Worm (Caenorhabditis elegans) whole organism, L3 larva: Measurements from ENCODE around the gene F46H5.11.

Experiments
- R02D3.7 ChIP-seq: fragments of 150-350 bp; optimal IDR thresholded peaks from 2 replicates; lab custom pipeline; 2014; ENCODE audit warnings: missing biosample characterization, missing genetic modification characterization
- ZK546.5 ChIP-seq: sonication (generic microtip); optimal IDR thresholded peaks from 2 replicates; lab custom pipeline; 2017; ENCODE audit warnings: missing biosample characterization, missing genetic modification characterization
- aly-2 ChIP-seq: fragments of 150-350 bp; optimal IDR thresholded peaks from 2 replicates; lab custom pipeline; 2014; ENCODE audit warnings: missing biosample characterization, missing genetic modification characterization
- ama-1 ChIP-seq: fragments of 150-350 bp; optimal IDR thresholded peaks from 2 replicates; lab custom pipeline; 2018
- ceh-16 ChIP-seq: sonication (generic microtip); optimal IDR thresholded peaks from 2 replicates; lab custom pipeline; 2017; ENCODE audit warnings: missing biosample characterization, missing genetic modification characterization
- ceh-28 ChIP-seq: fragments of 150-350 bp; optimal IDR thresholded peaks from 2 replicates; lab custom pipeline; 2014; ENCODE audit warnings: missing biosample characterization, missing genetic modification reagents, missing genetic modification characterization
- daf-12 ChIP-seq: fragments of 150-350 bp; optimal IDR thresholded peaks from 2 replicates; lab custom pipeline; 2014; ENCODE audit warnings: missing biosample characterization, missing genetic modification reagents, missing genetic modification characterization
- egl-27 ChIP-seq: sonication (generic microtip); optimal IDR thresholded peaks from 4 replicates; lab custom pipeline; 2017; ENCODE audit warnings: missing biosample characterization, missing genetic modification reagents, missing genetic modification characterization
- elt-2 ChIP-seq: sonication (generic microtip); optimal IDR thresholded peaks from 2 replicates; lab custom pipeline; 2016; ENCODE audit warnings: missing genetic modification reagents, mild to moderate bottlenecking, missing genetic modification characterization, missing compliant biosample characterization
- elt-3 ChIP-seq, 3 experiments: fragments of 150-350 bp in 1 of 3; sonication (generic microtip) in 2 of 3; optimal IDR thresholded peaks; 2 replicates in 2 of 3; 4 replicates in 1 of 3; lab custom pipeline; 2014 to 2017; ENCODE audit warnings: missing biosample characterization in 3 of 3, missing genetic modification characterization in 3 of 3
- fkh-10 ChIP-seq: sonication (generic microtip); optimal IDR thresholded peaks from 2 replicates; lab custom pipeline; 2017; ENCODE audit warnings: missing biosample characterization, missing genetic modification reagents, missing genetic modification characterization
- fkh-2 ChIP-seq: fragments of 150-350 bp; optimal IDR thresholded peaks from 2 replicates; lab custom pipeline; 2014; ENCODE audit warnings: missing biosample characterization, missing genetic modification reagents, missing genetic modification characterization
- fos-1 ChIP-seq: fragments of 150-350 bp; optimal IDR thresholded peaks from 2 replicates; lab custom pipeline; 2014; ENCODE audit warnings: missing biosample characterization, missing genetic modification characterization
- hmg-11 ChIP-seq: sonication (generic microtip); optimal IDR thresholded peaks from 2 replicates; lab custom pipeline; 2016; ENCODE audit warnings: missing genetic modification characterization, missing compliant biosample characterization
- jun-1 ChIP-seq: fragments of 150-350 bp; optimal IDR thresholded peaks from 2 replicates; lab custom pipeline; 2014; ENCODE audit warnings: missing biosample characterization, missing genetic modification reagents, missing genetic modification characterization
- lin-15B ChIP-seq: fragments of 150-350 bp; optimal IDR thresholded peaks from 2 replicates; lab custom pipeline; 2014; ENCODE audit warnings: missing biosample characterization, missing genetic modification characterization
- lin-39 ChIP-seq: fragments of 150-350 bp; optimal IDR thresholded peaks from 2 replicates; lab custom pipeline; 2018; ENCODE audit warnings: missing biosample characterization, missing genetic modification reagents, missing genetic modification characterization
- lsy-12 ChIP-seq: sonication (generic microtip); optimal IDR thresholded peaks from 2 replicates; lab custom pipeline; 2016; ENCODE audit warnings: mild to moderate bottlenecking, missing genetic modification characterization, missing compliant biosample characterization
- mdl-1 ChIP-seq: fragments of 150-350 bp; optimal IDR thresholded peaks from 2 replicates; lab custom pipeline; 2014; ENCODE audit warnings: missing biosample characterization, missing genetic modification characterization
- nfya-1 ChIP-seq: sonication (generic microtip); optimal IDR thresholded peaks from 2 replicates; lab custom pipeline; 2017; ENCODE audit warnings: missing genetic modification characterization, mild to moderate bottlenecking, missing compliant biosample characterization, antibody characterized with exemption, moderate library complexity; ENCODE audit not compliant: insufficient read depth
- nhr-11 ChIP-seq: fragments of 150-350 bp; optimal IDR thresholded peaks from 2 replicates; lab custom pipeline; 2014; ENCODE audit warnings: missing biosample characterization, missing genetic modification characterization
- nhr-23 ChIP-seq: fragments of 150-350 bp; optimal IDR thresholded peaks from 2 replicates; lab custom pipeline; 2014; ENCODE audit warnings: missing biosample characterization, missing genetic modification reagents, missing genetic modification characterization
- nhr-237 ChIP-seq: fragments of 150-350 bp; optimal IDR thresholded peaks from 2 replicates; lab custom pipeline; 2014; ENCODE audit warnings: missing biosample characterization, missing genetic modification characterization
- nhr-25 ChIP-seq: sonication (generic microtip); optimal IDR thresholded peaks from 2 replicates; lab custom pipeline; 2017; ENCODE audit warnings: missing biosample characterization, missing genetic modification characterization
- nhr-67 ChIP-seq: fragments of 150-350 bp; optimal IDR thresholded peaks from 2 replicates; lab custom pipeline; 2014; ENCODE audit warnings: missing biosample characterization, missing genetic modification characterization
- nhr-76 ChIP-seq: fragments of 150-350 bp; sonication (generic microtip); optimal IDR thresholded peaks from 5 replicates; lab custom pipeline; 2014; ENCODE audit warnings: missing biosample characterization, missing genetic modification characterization
- pha-4 ChIP-seq: fragments of 150-350 bp; optimal IDR thresholded peaks from 2 replicates; lab custom pipeline; 2014; ENCODE audit warnings: missing biosample characterization, missing genetic modification reagents, missing genetic modification characterization
- pqm-1 ChIP-seq: fragments of 150-350 bp; optimal IDR thresholded peaks from 2 replicates; lab custom pipeline; 2017; ENCODE audit warnings: missing biosample characterization, missing genetic modification characterization, inconsistent platforms
- skn-1 ChIP-seq: fragments of 150-350 bp; optimal IDR thresholded peaks from 2 replicates; lab custom pipeline; 2014; ENCODE audit warnings: missing biosample characterization, missing genetic modification characterization
- tbx-2 ChIP-seq: sonication (generic microtip); optimal IDR thresholded peaks from 2 replicates; lab custom pipeline; 2016; ENCODE audit warnings: mild to moderate bottlenecking, missing genetic modification characterization, missing compliant biosample characterization
- unc-39 ChIP-seq: sonication (generic microtip); optimal IDR thresholded peaks from 4 replicates; lab custom pipeline; 2017; ENCODE audit warnings: missing biosample characterization, missing genetic modification characterization
- unc-62 ChIP-seq: fragments of 150-350 bp; sonication (generic microtip); optimal IDR thresholded peaks from 4 replicates; lab custom pipeline; 2014; ENCODE audit warnings: missing biosample characterization, missing genetic modification reagents, missing genetic modification characterization
- zag-1 ChIP-seq: fragments of 150-350 bp; optimal IDR thresholded peaks from 2 replicates; lab custom pipeline; 2014; ENCODE audit warnings: missing biosample characterization, missing genetic modification characterization
- ztf-11 ChIP-seq: fragments of 150-350 bp; optimal IDR thresholded peaks from 2 replicates; lab custom pipeline; 2014; ENCODE audit warnings: missing biosample characterization, missing genetic modification characterization
- ztf-4 ChIP-seq: fragments of 150-350 bp; optimal IDR thresholded peaks from 2 replicates; lab custom pipeline; 2014; ENCODE audit warnings: missing biosample characterization, missing genetic modification characterization

The F46H5.11 gene

DNA sequence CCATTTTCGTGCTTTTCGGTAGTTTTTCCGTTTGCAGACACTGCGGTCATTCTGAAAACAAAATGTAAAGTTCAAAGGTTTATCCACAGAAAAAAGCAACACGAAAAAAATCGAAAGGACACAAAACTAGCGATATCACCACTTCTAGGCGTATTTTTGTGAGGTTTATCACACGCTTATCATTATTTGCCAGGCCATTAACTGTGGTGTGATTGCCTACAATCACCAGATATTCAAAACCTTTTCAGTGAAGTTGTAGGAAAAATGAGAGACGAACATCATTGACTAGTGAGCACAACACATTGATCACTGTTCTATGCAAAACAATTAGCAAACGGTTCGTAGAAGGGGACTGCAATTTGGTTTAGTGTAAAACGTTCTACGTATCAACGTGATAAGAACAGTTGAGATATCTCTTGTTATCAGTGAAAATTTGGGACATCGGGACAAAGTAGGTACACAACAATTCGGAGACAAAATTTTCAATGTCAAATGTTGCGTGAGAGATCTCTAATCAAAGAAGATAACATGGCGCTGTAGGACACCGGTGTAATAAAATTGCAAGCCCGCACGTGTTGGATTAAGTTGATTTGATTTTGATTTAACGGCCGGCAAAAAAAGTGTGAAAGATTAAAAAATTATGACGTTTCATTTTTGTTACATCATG, 33.8 kb upstream of the F46H5.11 start, which contains the start of gene sur-5:
Gene sur-5 (minus strand): TSS at position 51 of the 667 bp plus-strand sequence.
- TF ChIP-seq elt-2 (tag; lab: Kevin White, UChicago) = peak; percentile 97
- no peak for TF ChIP-seq tbx-2 (tag; lab: Kevin White, UChicago)
- TF ChIP-seq nhr-25 (tag; lab: Kevin White, UChicago) = peak; percentile 17
- TF ChIP-seq daf-12 = no peak
- no peak for TF ChIP-seq mdl-1 (tag; lab: Kevin White, UChicago)
- TF ChIP-seq skn-1 = no peak
- no peak for TF ChIP-seq hmg-11
- TF ChIP-seq fkh-2 (tag; lab: Kevin White, UChicago) = no peak
- no peak for TF ChIP-seq ama-1 (lab: Kevin White, UChicago)
- TF ChIP-seq lin-39 (tag; lab: Kevin White, UChicago) = no peak
- no peak for TF ChIP-seq zag-1 (tag; lab: Kevin White, UChicago)
- TF ChIP-seq fkh-10 (GFP tag; lab: Kevin White, UChicago) = no peak
- no peak for TF ChIP-seq egl-27 (tag; lab: Kevin White, UChicago)
- TF ChIP-seq nhr-23 = peak; percentile 54
- TF ChIP-seq lin-15B (tag; lab: Kevin White, UChicago) = no peak
- TF ChIP-seq nhr-11 (tag; lab: Kevin White, UChicago) = no peak
- TF ChIP-seq nhr-237 (tag; lab: Kevin White, UChicago) = no peak
- peak; percentile 64 for TF ChIP-seq pqm-1 (tag; lab: Kevin White, UChicago)
- TF ChIP-seq unc-62 (GFP tag; lab: Kevin White, UChicago) = no peak
- TF ChIP-seq elt-3 (tag; optimal IDR thresholded peaks at IDR 0.05; lab: Kevin White, UChicago) = peak in 2 of 3 experiments; percentile 88 to 90

DNA sequence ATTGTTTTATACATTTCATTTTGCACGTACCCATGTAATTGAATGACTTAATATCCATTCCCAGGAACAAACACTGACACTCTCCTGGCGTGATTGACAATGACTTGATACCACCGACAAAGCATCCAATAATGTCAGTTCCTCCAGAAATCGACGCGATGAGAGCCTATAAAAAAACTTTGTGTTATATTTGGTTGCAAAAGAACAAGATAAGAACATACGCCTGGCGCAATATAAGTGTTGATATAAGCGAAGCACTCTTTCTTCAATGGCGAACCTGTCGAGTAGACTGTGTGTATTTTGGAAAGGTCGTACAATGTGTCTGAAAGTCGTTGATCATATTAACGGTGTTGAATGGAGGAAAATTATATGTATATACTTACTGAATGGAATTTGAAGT, 31.2 kb upstream of the F46H5.11 start:
- no peak for TF ChIP-seq aly-2 (tag; lab: Kevin White, UChicago)
- TF ChIP-seq pqm-1 (tag; lab: Kevin White, UChicago) = peak; percentile 36
- TF ChIP-seq elt-3 (tag; optimal IDR thresholded peaks at IDR 0.05; lab: Kevin White, UChicago) = no peak
- TF ChIP-seq nhr-67 = no peak
- TF ChIP-seq elt-2 (tag; lab: Kevin White, UChicago) = peak; percentile 62
- TF ChIP-seq nhr-23 = no peak

DNA sequence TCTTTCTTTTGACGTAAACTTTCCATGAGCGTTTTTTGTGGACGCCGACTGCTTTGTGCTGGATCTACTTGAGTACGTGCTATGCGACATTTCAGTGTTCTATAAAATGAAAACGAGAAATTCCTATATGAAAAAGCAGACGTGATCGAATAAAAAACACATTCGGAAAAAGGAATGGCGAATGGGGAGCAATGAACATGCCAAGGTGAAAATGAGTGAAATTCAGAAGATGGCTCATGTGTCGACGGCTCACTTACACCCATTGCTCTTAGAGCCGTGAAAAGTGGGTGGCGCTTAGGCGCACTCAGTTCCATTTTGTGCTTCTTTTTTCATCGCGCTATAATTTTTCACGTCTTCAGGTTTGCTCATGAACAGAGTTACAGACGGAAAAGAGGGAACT, 26.8 kb upstream of the F46H5.11 start, which contains the start of gene K03A1.4:
Gene K03A1.4 (minus strand): TSS at position 101 of the 400 bp plus-strand sequence.
- TF ChIP-seq ceh-28 (tag; lab: Kevin White, UChicago) (no peak), lin-15B (tag; lab: Kevin White, UChicago) (no peak), zag-1 (tag; lab: Kevin White, UChicago) (no peak), nhr-25 (tag; lab: Kevin White, UChicago) (no peak), ama-1 (lab: Kevin White, UChicago) (no peak), ceh-16 (tag; lab: Kevin White, UChicago) (no peak), egl-27 (tag; lab: Kevin White, UChicago) (no peak), ztf-11 (tag; lab: Kevin White, UChicago) (no peak), nhr-237 (tag; lab: Kevin White, UChicago) (no peak), nhr-76 (tag; lab: Kevin White, UChicago) (no peak), R02D3.7 (tag; lab: Kevin White, UChicago) (no peak), lsy-12 (no peak), daf-12 (no peak), jun-1 (tag; lab: Kevin White, UChicago) (no peak), pha-4 (tag; lab: Kevin White, UChicago) (no peak), aly-2 (tag; lab: Kevin White, UChicago) (no peak), nhr-23 (no peak), unc-39 (tag; lab: Kevin White, UChicago) (no peak)

DNA sequence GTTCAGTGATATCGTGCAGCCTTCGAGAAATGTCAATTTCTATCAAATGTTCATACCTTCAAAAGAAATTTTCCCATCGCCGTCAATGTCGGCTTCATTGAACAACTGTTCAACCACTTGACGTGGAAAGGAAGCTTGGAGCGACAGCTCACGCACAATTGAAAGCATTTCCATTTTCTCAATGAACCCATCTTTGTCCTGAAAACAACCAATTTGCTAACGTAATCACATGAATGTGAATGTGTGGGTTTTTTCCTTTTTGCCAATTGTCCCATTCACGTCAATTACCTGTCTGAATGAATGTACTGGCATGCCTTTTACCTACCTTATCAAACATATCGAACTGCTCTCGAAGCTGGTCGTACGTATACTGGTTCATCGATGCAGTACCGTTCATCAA, 24.4 kb upstream of the F46H5.11 start:
- TF ChIP-seq nhr-76 (tag; lab: Kevin White, UChicago) = no peak
- no peak for TF ChIP-seq ZK546.5 (tag; lab: Kevin White, UChicago)
- TF ChIP-seq elt-3 (tag; optimal IDR thresholded peaks at IDR 0.05; lab: Kevin White, UChicago) = no peak
- TF ChIP-seq ztf-4 = no peak
- no peak for TF ChIP-seq skn-1
- no peak for TF ChIP-seq nfya-1 (tag; lab: Kevin White, UChicago)
- no peak for TF ChIP-seq nhr-23
- no peak for TF ChIP-seq pqm-1 (tag; lab: Kevin White, UChicago)
- TF ChIP-seq fkh-2 (tag; lab: Kevin White, UChicago) = no peak
- TF ChIP-seq zag-1 (tag; lab: Kevin White, UChicago) = no peak
- no peak for TF ChIP-seq lsy-12
- TF ChIP-seq fos-1 (tag; lab: Kevin White, UChicago) = no peak
- TF ChIP-seq daf-12 = no peak
